Worm (Caenorhabditis elegans) whole organism, L2 larva: ENCODE results near the gene F46G10.4.

Experiments used
- C34F6.9 ChIP-seq: fragments of 150-350 bp; optimal IDR thresholded peaks from 2 replicates; lab custom pipeline; 2014; ENCODE audit warnings: missing biosample characterization, missing genetic modification characterization
- F13H6.1 ChIP-seq: sonication (generic microtip); optimal IDR thresholded peaks from 2 replicates; lab custom pipeline; 2016; ENCODE audit warnings: missing genetic modification characterization, missing compliant biosample characterization
- R02D3.7 ChIP-seq: fragments of 150-350 bp; optimal IDR thresholded peaks from 2 replicates; lab custom pipeline; 2014; ENCODE audit warnings: missing biosample characterization, missing genetic modification characterization
- Y55F3AM.14 ChIP-seq: fragments of 200-800 bp; sonication (Bioruptor generic); optimal IDR thresholded peaks from 2 replicates; lab custom pipeline; 2018; ENCODE audit warnings: mild to moderate bottlenecking, missing genetic modification characterization, missing compliant biosample characterization
- alr-1 ChIP-seq: fragments of 150-350 bp; optimal IDR thresholded peaks from 2 replicates; lab custom pipeline; 2014; ENCODE audit warnings: missing biosample characterization, missing genetic modification characterization
- aly-2 ChIP-seq: fragments of 150-350 bp; optimal IDR thresholded peaks from 2 replicates; lab custom pipeline; 2014; ENCODE audit warnings: missing biosample characterization, missing genetic modification characterization
- ama-1 ChIP-seq: fragments of 150-350 bp; optimal IDR thresholded peaks from 2 replicates; lab custom pipeline; 2018; ENCODE audit warnings: inconsistent platforms
- blmp-1 ChIP-seq: sonication (generic microtip); optimal IDR thresholded peaks from 2 replicates; lab custom pipeline; 2017; ENCODE audit warnings: missing genetic modification characterization, mild to moderate bottlenecking, missing compliant biosample characterization, antibody characterized with exemption, moderate library complexity; ENCODE audit not compliant: insufficient read depth
- ceh-16 ChIP-seq: fragments of 150-350 bp; optimal IDR thresholded peaks from 2 replicates; lab custom pipeline; 2014; ENCODE audit warnings: missing biosample characterization, missing genetic modification characterization
- ceh-82 ChIP-seq: fragments of 150-350 bp; optimal IDR thresholded peaks from 2 replicates; lab custom pipeline; 2014; ENCODE audit warnings: missing biosample characterization, missing genetic modification characterization
- dmd-4 ChIP-seq: sonication (generic microtip); optimal IDR thresholded peaks from 2 replicates; lab custom pipeline; 2017; ENCODE audit warnings: missing biosample characterization, missing genetic modification characterization
- elt-1 ChIP-seq: fragments of 150-350 bp; optimal IDR thresholded peaks from 2 replicates; lab custom pipeline; 2014; ENCODE audit warnings: missing biosample characterization, missing genetic modification characterization
- elt-3 ChIP-seq: sonication (generic microtip); optimal IDR thresholded peaks from 2 replicates; lab custom pipeline; 2017; ENCODE audit warnings: missing biosample characterization, missing genetic modification characterization
- lin-39 ChIP-seq: fragments of 150-350 bp; optimal IDR thresholded peaks from 2 replicates; lab custom pipeline; 2014; ENCODE audit warnings: missing biosample characterization, missing genetic modification reagents, missing genetic modification characterization
- lsy-2 ChIP-seq, 2 experiments: fragments of 150-350 bp in 1 of 2; sonication (generic microtip) in 1 of 2; optimal IDR thresholded peaks; 2 replicates each; lab custom pipeline; 2014 to 2017; ENCODE audit warnings: missing biosample characterization in 2 of 2, missing genetic modification characterization in 2 of 2
- mab-5 ChIP-seq: fragments of 150-350 bp; optimal IDR thresholded peaks from 2 replicates; lab custom pipeline; 2014; ENCODE audit warnings: missing biosample characterization, missing genetic modification characterization
- nhr-10 ChIP-seq: sonication (generic microtip); optimal IDR thresholded peaks from 2 replicates; lab custom pipeline; 2017; ENCODE audit warnings: missing biosample characterization, missing genetic modification characterization
- nhr-11 ChIP-seq: fragments of 150-350 bp; optimal IDR thresholded peaks from 2 replicates; lab custom pipeline; 2014; ENCODE audit warnings: missing biosample characterization, missing genetic modification characterization
- nhr-12 ChIP-seq: fragments of 150-350 bp; optimal IDR thresholded peaks from 2 replicates; lab custom pipeline; 2014; ENCODE audit warnings: missing biosample characterization, missing genetic modification characterization
- nhr-129 ChIP-seq: fragments of 150-350 bp; optimal IDR thresholded peaks from 2 replicates; lab custom pipeline; 2014; ENCODE audit warnings: missing biosample characterization, missing genetic modification characterization
- nhr-21 ChIP-seq: fragments of 150-350 bp; optimal IDR thresholded peaks from 2 replicates; lab custom pipeline; 2014; ENCODE audit warnings: missing biosample characterization, missing genetic modification characterization
- nhr-23 ChIP-seq: fragments of 150-350 bp; optimal IDR thresholded peaks from 2 replicates; lab custom pipeline; 2014; ENCODE audit warnings: missing biosample characterization, missing genetic modification reagents, missing genetic modification characterization
- nhr-25 ChIP-seq: fragments of 150-350 bp; sonication (generic microtip); optimal IDR thresholded peaks from 3 replicates; lab custom pipeline; 2014; ENCODE audit warnings: missing biosample characterization, missing genetic modification characterization
- nhr-6 ChIP-seq: fragments of 150-350 bp; optimal IDR thresholded peaks from 2 replicates; lab custom pipeline; 2014; ENCODE audit warnings: missing biosample characterization, missing genetic modification characterization
- nhr-77 ChIP-seq: fragments of 150-350 bp; optimal IDR thresholded peaks from 2 replicates; lab custom pipeline; 2014; ENCODE audit warnings: missing biosample characterization, missing genetic modification characterization
- peb-1 ChIP-seq: fragments of 150-350 bp; optimal IDR thresholded peaks from 2 replicates; lab custom pipeline; 2014; ENCODE audit warnings: missing biosample characterization, missing genetic modification characterization
- sem-4 ChIP-seq: fragments of 150-350 bp; optimal IDR thresholded peaks from 2 replicates; lab custom pipeline; 2014; ENCODE audit warnings: missing biosample characterization, missing genetic modification reagents, missing genetic modification characterization
- skn-1 ChIP-seq: sonication (generic microtip); optimal IDR thresholded peaks from 2 replicates; lab custom pipeline; 2017; ENCODE audit warnings: missing biosample characterization, missing genetic modification characterization
- sma-9 ChIP-seq, 2 experiments: fragments of 150-350 bp in 1 of 2; sonication (generic microtip) in 1 of 2; optimal IDR thresholded peaks; 2 replicates each; lab custom pipeline; 2014 to 2016; ENCODE audit warnings: missing genetic modification characterization in 2 of 2, mild to moderate bottlenecking in 1 of 2, missing biosample characterization in 1 of 2, missing compliant biosample characterization in 1 of 2, missing genetic modification reagents in 1 of 2, moderate library complexity in 1 of 2
- snpc-4 ChIP-seq: fragments of 150-350 bp; optimal IDR thresholded peaks from 2 replicates; lab custom pipeline; 2014; ENCODE audit warnings: missing biosample characterization, missing genetic modification characterization
- unc-39 ChIP-seq: fragments of 150-350 bp; optimal IDR thresholded peaks from 2 replicates; lab custom pipeline; 2014; ENCODE audit warnings: missing biosample characterization, missing genetic modification characterization
- unc-55 ChIP-seq: fragments of 150-350 bp; sonication (generic microtip); optimal IDR thresholded peaks from 3 replicates; lab custom pipeline; 2014; ENCODE audit warnings: missing biosample characterization, missing genetic modification reagents, missing genetic modification characterization
- zag-1 ChIP-seq: fragments of 150-350 bp; optimal IDR thresholded peaks from 2 replicates; lab custom pipeline; 2014; ENCODE audit warnings: missing biosample characterization, missing genetic modification characterization
- ztf-1 ChIP-seq: fragments of 200-800 bp; sonication (Bioruptor generic); conservative IDR thresholded peaks from 2 replicates; pipeline ENCODE4 v1.3.6; 2022; ENCODE audit warnings: missing genetic modification characterization, missing compliant biosample characterization
- ztf-11 ChIP-seq: sonication (generic microtip); optimal IDR thresholded peaks from 2 replicates; lab custom pipeline; 2017; ENCODE audit warnings: missing biosample characterization, missing genetic modification characterization
- ztf-4 ChIP-seq: fragments of 150-350 bp; optimal IDR thresholded peaks from 2 replicates; lab custom pipeline; 2014; ENCODE audit warnings: missing biosample characterization, missing genetic modification characterization

Gene F46G10.4

DNA sequence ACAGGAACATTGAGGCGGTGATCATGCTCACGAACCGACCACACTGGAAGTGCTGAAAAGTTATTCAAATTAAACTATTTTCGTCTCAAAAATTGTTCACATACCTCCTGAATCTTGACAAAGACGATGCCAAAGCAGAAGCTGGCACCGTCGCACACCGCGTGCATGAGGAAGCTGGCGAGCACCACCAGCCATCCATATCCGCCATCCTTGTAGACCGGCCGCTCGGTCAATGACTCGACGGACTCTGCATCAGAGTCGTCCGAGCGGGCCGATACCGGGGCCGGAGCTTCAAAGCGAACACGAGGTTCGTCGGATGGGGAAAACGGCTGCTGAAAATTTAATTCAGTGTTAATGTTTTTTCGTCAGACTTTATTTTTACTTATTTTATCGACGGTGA is 42.3 kb downstream of the F46G10.4 start:
- TF ChIP-seq Y55F3AM.14 (no peak), ama-1 (lab: Kevin White, UChicago) (no peak), F13H6.1 (tag; lab: Kevin White, UChicago) (no peak), R02D3.7 (tag; lab: Kevin White, UChicago) (no peak), ztf-1 (GFP tag; lab: Robert Waterston, UW) (no peak), nhr-21 (tag; lab: Kevin White, UChicago) (no peak), nhr-77 (tag; lab: Kevin White, UChicago) (no peak), blmp-1 (no peak), sem-4 (tag; lab: Kevin White, UChicago) (no peak), elt-1 (tag; lab: Kevin White, UChicago) (no peak), nhr-10 (tag; lab: Kevin White, UChicago) (no peak), snpc-4 (no peak), ceh-16 (tag; lab: Kevin White, UChicago) (no peak), skn-1 (tag; lab: Kevin White, UChicago) (no peak), nhr-25 (no peak), lin-39 (tag; lab: Kevin White, UChicago) (no peak), mab-5 (no peak), unc-39 (tag; lab: Kevin White, UChicago) (no peak)
- TF ChIP-seq, all 48 proteins: peak for 0

DNA sequence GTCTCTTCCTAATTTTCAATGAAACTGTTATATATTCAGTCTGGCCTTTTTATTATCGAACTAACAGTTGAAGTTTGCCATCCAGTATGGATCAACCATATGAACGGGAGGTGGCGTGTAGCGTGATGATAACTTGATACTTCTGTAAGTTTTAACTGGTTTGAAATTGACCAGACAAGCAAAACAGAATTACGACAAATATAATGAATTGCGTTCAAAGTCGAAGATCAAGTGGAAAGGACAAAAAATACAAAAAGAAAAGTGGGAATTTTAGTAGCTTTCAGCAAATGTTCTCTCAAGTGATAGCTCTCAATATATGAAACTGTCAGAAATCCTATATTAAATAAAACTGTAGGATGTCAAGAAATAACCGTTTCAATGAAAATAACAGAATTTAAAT is 43.0 kb downstream of the F46G10.4 start, which contains the start of the genes C49F8.14 and gem-1:
C49F8.14 (minus strand) TSS at position 99 of the 400 bp plus-strand sequence.
gem-1 (minus strand) TSS at position 142 of the 400 bp plus-strand sequence.
- TF ChIP-seq lsy-2 (tag; optimal IDR thresholded peaks at IDR 0.05; lab: Kevin White, UChicago): no peak
- no peak for TF ChIP-seq peb-1 (tag; lab: Kevin White, UChicago)
- no peak for TF ChIP-seq ztf-4 (tag; lab: Kevin White, UChicago)
- no peak for TF ChIP-seq elt-1 (tag; lab: Kevin White, UChicago)
- no peak for TF ChIP-seq nhr-12 (tag; lab: Kevin White, UChicago)
- TF ChIP-seq nhr-77 (tag; lab: Kevin White, UChicago): no peak

- peak; percentile 3 for TF ChIP-seq nhr-129 (tag; lab: Kevin White, UChicago)
- TF ChIP-seq zag-1 (tag; lab: Kevin White, UChicago): no peak
Measured at ce11 chrX:13379072-13379471, 45.2 kb downstream of the F46G10.4 start.

DNA sequence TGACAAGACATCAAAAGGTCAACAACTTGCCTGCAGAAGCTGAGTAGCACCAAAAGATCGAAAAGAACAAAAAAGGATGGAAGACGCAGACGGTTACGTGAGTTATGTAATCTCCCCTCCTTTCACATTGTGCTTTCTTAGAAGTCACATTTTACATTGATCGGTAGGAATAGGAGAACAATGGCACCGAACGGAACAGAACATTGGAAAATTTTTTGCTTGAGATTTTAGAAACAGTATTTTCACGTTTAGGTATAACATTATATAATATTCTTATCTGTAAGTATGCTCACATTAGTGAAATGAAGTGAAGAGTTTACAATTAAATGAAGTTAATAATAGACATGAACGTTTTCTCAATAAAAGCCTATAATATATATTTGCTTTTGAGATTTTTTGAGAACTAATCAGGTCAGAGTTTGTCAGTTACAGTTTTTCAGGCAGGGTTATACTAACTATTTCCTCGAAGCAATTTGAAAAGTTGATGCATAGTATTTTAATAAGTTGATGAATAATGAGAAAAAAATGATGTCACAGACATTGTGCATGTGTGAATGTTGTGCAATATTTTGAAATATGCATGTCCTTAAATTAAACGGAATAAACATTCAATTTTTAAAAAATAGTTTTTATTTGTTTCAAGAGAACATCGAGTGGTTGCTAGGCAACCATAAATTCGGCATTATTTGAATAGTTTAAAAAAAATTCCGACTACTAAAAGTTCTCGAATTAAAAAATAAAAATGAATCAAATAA is 47.3 kb downstream of the F46G10.4 start:
- TF ChIP-seq nhr-129 (tag; lab: Kevin White, UChicago): peak; percentile 35
- no peak for TF ChIP-seq nhr-11 (tag; lab: Kevin White, UChicago)
- peak; percentile 36 for TF ChIP-seq unc-55 (GFP tag; lab: Kevin White, UChicago)
- no peak for TF ChIP-seq alr-1 (tag; lab: Kevin White, UChicago)

- peak; percentile 31 for TF ChIP-seq C34F6.9
- TF ChIP-seq lsy-2 (tag; optimal IDR thresholded peaks at IDR 0.05; lab: Kevin White, UChicago): peak in 1 of 2 experiments; percentile 38
- TF ChIP-seq nhr-11 (tag; lab: Kevin White, UChicago): no peak
- TF ChIP-seq sma-9 (GFP tag; optimal IDR thresholded peaks at IDR 0.05; lab: Kevin White, UChicago): peak; percentile 44
- TF ChIP-seq sma-9 (tag; optimal IDR thresholded peaks at IDR 0.05; lab: Kevin White, UChicago): no peak
- TF ChIP-seq sem-4 (tag; lab: Kevin White, UChicago): no peak
- no peak for TF ChIP-seq dmd-4 (tag; lab: Kevin White, UChicago)
- TF ChIP-seq nhr-23 (tag; lab: Kevin White, UChicago): no peak
- peak; percentile 33 for TF ChIP-seq nhr-129 (tag; lab: Kevin White, UChicago)
Measured at ce11 chrX:13383273-13383672, 49.4 kb downstream of the F46G10.4 start.

DNA sequence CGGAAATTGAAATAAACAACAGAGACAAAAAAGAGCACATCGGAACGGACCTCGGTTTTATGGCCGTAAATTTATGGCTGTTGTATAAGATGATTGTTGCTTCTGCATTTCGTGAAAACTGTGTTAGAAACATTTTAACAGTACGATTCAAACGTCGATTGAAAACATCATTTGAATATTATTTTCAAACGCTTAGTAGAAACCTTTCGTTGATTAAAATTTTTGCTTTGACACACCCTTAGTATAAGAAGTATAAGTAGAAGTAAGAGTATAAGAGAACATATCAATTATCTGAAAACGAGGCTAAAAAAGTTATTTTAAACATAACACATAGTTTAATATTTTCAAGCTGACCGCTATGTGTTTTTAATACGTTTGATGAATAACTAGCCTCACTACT is 50.9 kb downstream of the F46G10.4 start:
- TF ChIP-seq alr-1 (tag; lab: Kevin White, UChicago) (no peak), ceh-82 (no peak), C34F6.9 (no peak), ztf-11 (tag; lab: Kevin White, UChicago) (no peak), nhr-6 (tag; lab: Kevin White, UChicago) (no peak), lin-39 (tag; lab: Kevin White, UChicago) (no peak), sem-4 (tag; lab: Kevin White, UChicago) (no peak), elt-3 (tag; lab: Kevin White, UChicago) (no peak), aly-2 (tag; lab: Kevin White, UChicago) (no peak), ceh-16 (tag; lab: Kevin White, UChicago) (no peak), nhr-25 (no peak), peb-1 (tag; lab: Kevin White, UChicago) (no peak)
- TF ChIP-seq, all 48 proteins: peak for 0
